Worm (Caenorhabditis elegans): ENCODE measurements around the gene ZK892.5.

DNA sequence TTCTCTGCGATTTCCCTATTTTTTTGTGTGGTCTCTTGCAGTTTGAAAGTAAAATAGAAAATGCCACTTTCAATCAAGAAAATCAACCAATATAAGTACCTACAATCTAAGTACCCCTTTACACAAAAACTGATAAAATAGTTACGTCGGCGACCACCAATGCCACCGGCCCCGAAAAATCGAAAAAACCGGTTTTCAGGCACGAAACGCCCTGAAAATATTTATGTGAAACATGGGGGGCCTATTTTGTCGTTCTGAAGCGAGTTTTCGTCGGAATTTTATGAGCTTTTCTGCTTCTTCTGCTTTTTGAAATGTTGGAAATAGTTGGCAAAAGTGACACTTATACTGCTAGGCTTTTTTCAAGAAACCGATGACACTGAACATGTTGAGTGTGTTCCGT, 19.4 kb upstream of the ZK892.5 start:
- TF ChIP-seq med-1 (GFP tag; optimal IDR thresholded peaks at IDR 0.05; ENCODE audit: insufficient read depth), result no peak
- TF ChIP-seq ztf-29 (GFP tag; IDR thresholded peaks at IDR 0.05), result no peak
- TF ChIP-seq flt-1 (GFP tag; IDR thresholded peaks at IDR 0.05), result no peak
- TF ChIP-seq ztf-23 (GFP tag; IDR thresholded peaks at IDR 0.05), result no peak
- no peak for TF ChIP-seq tab-1 (GFP tag; IDR thresholded peaks at IDR 0.05)
- no peak for TF ChIP-seq cog-1 (tag; optimal IDR thresholded peaks at IDR 0.05)
- no peak for TF ChIP-seq T22C8.4 (GFP tag; IDR thresholded peaks at IDR 0.05)
- no peak for TF ChIP-seq ref-1 (GFP tag; conservative IDR thresholded peaks at IDR 0.05)
- no peak for TF ChIP-seq klf-2 (GFP tag; conservative IDR thresholded peaks at IDR 0.05)

Measured in whole organism, midembryonic.